Worm (Caenorhabditis elegans) whole organism, early embryonic: ENCODE results near the gene sdz-9.

ENCODE experiments used
- ama-1 ChIP-seq: fragments of 150-350 bp; optimal IDR thresholded peaks from 2 replicates; lab custom pipeline; 2014
- ceh-13 ChIP-seq: fragments of 200-800 bp; sonication (Bioruptor generic); optimal IDR thresholded peaks from 2 replicates; lab custom pipeline; 2018; ENCODE audit warnings: mild to moderate bottlenecking, missing genetic modification characterization, missing compliant biosample characterization
- ceh-36 ChIP-seq: sonication (generic microtip); optimal IDR thresholded peaks from 2 replicates; lab custom pipeline; 2016; ENCODE audit warnings: missing genetic modification characterization, inconsistent platforms, missing compliant biosample characterization
- ets-7 ChIP-seq: sonication (generic microtip); optimal IDR thresholded peaks from 2 replicates; lab custom pipeline; 2016; ENCODE audit warnings: missing genotype, missing genetic modification characterization, missing compliant biosample characterization
- hnd-1 ChIP-seq: sonication (generic microtip); optimal IDR thresholded peaks from 2 replicates; lab custom pipeline; 2016; ENCODE audit warnings: missing genetic modification characterization, missing compliant biosample characterization
- pes-1 ChIP-seq: fragments of 200-800 bp; sonication (Bioruptor generic); IDR thresholded peaks from 2 replicates; pipeline ENCODE4 v1.3.6; 2022; ENCODE audit warnings: missing genetic modification reagents, missing genetic modification characterization, missing compliant biosample characterization
- scrt-1 ChIP-seq: fragments of 200-800 bp; sonication (Bioruptor generic); IDR thresholded peaks from 2 replicates; pipeline ENCODE4 v1.3.6; 2022; ENCODE audit warnings: missing genetic modification characterization, missing compliant biosample characterization
- sea-1 ChIP-seq: fragments of 200-800 bp; sonication (Bioruptor generic); conservative IDR thresholded peaks from 2 replicates; pipeline ENCODE4 v1.3.6; 2022; ENCODE audit warnings: missing genetic modification characterization, missing compliant biosample characterization
- tbx-37 ChIP-seq: fragments of 200-800 bp; sonication (Bioruptor generic); conservative IDR thresholded peaks from 2 replicates; pipeline ENCODE4 v1.3.6; 2022; ENCODE audit warnings: missing genetic modification reagents, missing genetic modification characterization, missing compliant biosample characterization

ce11 chrII:2764664-2765063 lies 8.8 kb downstream of the sdz-9 start, which contains the start of gene fbxb-108:
- TF ChIP-seq ceh-36 (no peak), ama-1 (lab: Kevin White, UChicago) (no peak), ets-7 (tag; lab: Kevin White, UChicago) (no peak), ceh-13 (GFP tag; lab: Kevin White, UChicago) (no peak), scrt-1 (GFP tag; lab: Robert Waterston, UW) (no peak), tbx-37 (GFP tag; lab: Robert Waterston, UW) (no peak), pes-1 (no peak), hnd-1 (tag; lab: Kevin White, UChicago) (no peak), sea-1 (GFP tag; lab: Robert Waterston, UW) (no peak)
